Worm (Caenorhabditis elegans) whole organism, L4 larva: Measurements from ENCODE around the gene ztf-14.

Experiments used
- fos-1 ChIP-seq: fragments of 150-350 bp; optimal IDR thresholded peaks from 2 replicates; lab custom pipeline; 2014; ENCODE audit warnings: missing biosample characterization, missing genetic modification characterization
- hlh-30 ChIP-seq: sonication (generic microtip); optimal IDR thresholded peaks from 2 replicates; lab custom pipeline; 2017; ENCODE audit warnings: antibody characterized with exemption, mild to moderate bottlenecking, missing genetic modification characterization, missing compliant biosample characterization; ENCODE audit not compliant: insufficient read depth
- nhr-28 ChIP-seq: fragments of 150-350 bp; optimal IDR thresholded peaks from 2 replicates; lab custom pipeline; 2014; ENCODE audit warnings: missing biosample characterization, missing genetic modification characterization

DNA sequence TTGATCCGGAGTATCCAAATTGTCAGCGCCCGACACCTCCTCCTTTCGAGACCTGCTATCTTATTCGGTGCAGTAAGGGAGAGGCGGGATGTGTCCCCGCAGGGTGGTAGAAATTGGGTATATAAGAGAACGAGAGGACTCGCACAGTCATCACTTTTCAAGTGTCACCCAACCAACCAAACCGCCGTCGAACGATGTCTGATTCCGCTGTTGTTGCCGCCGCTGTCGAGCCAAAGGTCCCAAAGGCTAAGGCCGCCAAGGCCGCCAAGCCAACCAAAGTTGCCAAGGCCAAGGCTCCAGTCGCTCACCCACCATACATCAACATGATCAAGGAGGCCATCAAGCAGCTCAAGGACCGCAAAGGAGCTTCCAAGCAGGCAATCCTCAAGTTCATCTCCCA lies 5.9 kb upstream of the ztf-14 start, which contains the start of gene his-24:
- peak; percentile 56 for TF ChIP-seq nhr-28 (tag; lab: Kevin White, UChicago)
- TF ChIP-seq fos-1 (tag; lab: Kevin White, UChicago): no peak
- peak; percentile 71 for TF ChIP-seq hlh-30 (tag; lab: Kevin White, UChicago)
